Fruit fly (Drosophila melanogaster): ENCODE results near the gene CG43965.
A peak's percentile ranks its signal among the peaks of the same experiment; 100 is the strongest.

Gene CG43965

dm6 chr3L:8700054-8700642, 25.4 kb downstream of the CG43965 start (continued):
- TF ChIP-seq CG6175 (GFP tag; IDR thresholded peaks at IDR 0.05): peak; percentile 59; the same call in 1 of the 3 replicates
- TF ChIP-seq corto (GFP tag; optimal IDR thresholded peaks at IDR 0.05): no peak
- 0 out of 2 replicates have a peak, but pooled peaks have one; percentile 18 for TF ChIP-seq Scr (GFP tag; IDR thresholded peaks at IDR 0.05; ENCODE audit: partially characterized antibody)
- TF ChIP-seq CG2120 (GFP tag; optimal IDR thresholded peaks at IDR 0.05): no peak
- no peak for TF ChIP-seq CoRest (tag; optimal IDR thresholded peaks at IDR 0.05)
- no peak for TF ChIP-seq MBD-R2 (GFP tag; IDR thresholded peaks at IDR 0.05)
- TF ChIP-seq CG10366 (GFP tag; IDR thresholded peaks at IDR 0.05): no peak
- no peak for TF ChIP-seq sisA (GFP tag; IDR thresholded peaks at IDR 0.05)
- TF ChIP-seq CG4707 (GFP tag; optimal IDR thresholded peaks at IDR 0.05): no peak
- TF ChIP-seq CG18476 (GFP tag; optimal IDR thresholded peaks at IDR 0.05): no peak
- no peak for TF ChIP-seq BEAF-32 (GFP tag; optimal IDR thresholded peaks at IDR 0.05)
- TF ChIP-seq CG6689 (GFP tag; IDR thresholded peaks at IDR 0.05): no peak
- TF ChIP-seq kah (GFP tag; optimal IDR thresholded peaks at IDR 0.05): no peak
- TF ChIP-seq chinmo (GFP tag; IDR thresholded peaks at IDR 0.05; ENCODE audit: partially characterized antibody): peak; percentile 43; the same call in 1 of the 4 replicates
- TF ChIP-seq CG43689 (GFP tag; IDR thresholded peaks at IDR 0.05): no peak
- TF ChIP-seq Spps (tag; optimal IDR thresholded peaks at IDR 0.05): no peak
- TF ChIP-seq CG14441 (GFP tag; IDR thresholded peaks at IDR 0.05): no peak
- peak; percentile 2 for TF ChIP-seq PHDP (tag; optimal IDR thresholded peaks at IDR 0.05)
- no peak for TF ChIP-seq Mad (GFP tag; optimal IDR thresholded peaks at IDR 0.05)
- TF ChIP-seq disco-r (GFP tag; optimal IDR thresholded peaks at IDR 0.05): no peak
- TF ChIP-seq peb (GFP tag; IDR thresholded peaks at IDR 0.05): no peak
- peak; percentile 10 for TF ChIP-seq ara (GFP tag; IDR thresholded peaks at IDR 0.05)
- no peak for TF ChIP-seq z (GFP tag; IDR thresholded peaks at IDR 0.05)
- no peak for TF ChIP-seq sima (GFP tag; optimal IDR thresholded peaks at IDR 0.05)
- peak; percentile 43 for TF ChIP-seq CG15479 (GFP tag; optimal IDR thresholded peaks at IDR 0.05)
- TF ChIP-seq stwl (tag; optimal IDR thresholded peaks at IDR 0.05): no peak
- TF ChIP-seq CG15514 (GFP tag; optimal IDR thresholded peaks at IDR 0.05): no peak
- TF ChIP-seq Nf-YB (GFP tag; optimal IDR thresholded peaks at IDR 0.05): no peak
- TF ChIP-seq ap (GFP tag; IDR thresholded peaks at IDR 0.05): no peak
- no peak for TF ChIP-seq CG34422 (GFP tag; IDR thresholded peaks at IDR 0.05)
- no peak for TF ChIP-seq Asciz (GFP tag; optimal IDR thresholded peaks at IDR 0.05)
- no peak for TF ChIP-seq CG12219 (GFP tag; optimal IDR thresholded peaks at IDR 0.05)
- TF ChIP-seq ERR (GFP tag; optimal IDR thresholded peaks at IDR 0.05): no peak
- TF ChIP-seq CG7556 (GFP tag; optimal IDR thresholded peaks at IDR 0.05): no peak
- peak; percentile 44; the same call in 1 of the 3 replicates for TF ChIP-seq vnd (GFP tag; IDR thresholded peaks at IDR 0.05; ENCODE audit: partially characterized antibody)
- TF ChIP-seq NFAT (GFP tag; IDR thresholded peaks at IDR 0.05): peak; percentile 60; the same call in 1 of the 2 replicates
- no peak for TF ChIP-seq run (tag; optimal IDR thresholded peaks at IDR 0.05)
- peak; percentile 90 for TF ChIP-seq exex (tag; optimal IDR thresholded peaks at IDR 0.05)
- peak; percentile 98 for TF ChIP-seq cwo (GFP tag; optimal IDR thresholded peaks at IDR 0.05)

dm6 chr3L:8699612-8700011, 26.0 kb downstream of the CG43965 start:
- TF ChIP-seq tap (tag; optimal IDR thresholded peaks at IDR 0.05): peak; percentile 1
- no peak for TF ChIP-seq unc-4 (GFP tag; IDR thresholded peaks at IDR 0.05; ENCODE audit: partially characterized antibody)
- TF ChIP-seq klu (GFP tag; IDR thresholded peaks at IDR 0.05): no peak
- peak; percentile 86 for TF ChIP-seq grn (GFP tag; optimal IDR thresholded peaks at IDR 0.05)
- 0 out of 3 replicates have a peak, but pooled peaks have one; percentile 11 for TF ChIP-seq Dbx (GFP tag; IDR thresholded peaks at IDR 0.05)
- peak; percentile 15 for TF ChIP-seq CG3407 (GFP tag; optimal IDR thresholded peaks at IDR 0.05)
- TF ChIP-seq CG14014 (GFP tag; IDR thresholded peaks at IDR 0.05): peak; percentile 29; the same call in 1 of the 2 replicates
- peak; percentile 83 for TF ChIP-seq exex (tag; optimal IDR thresholded peaks at IDR 0.05)
- 0 out of 2 replicates have a peak, but pooled peaks have one; percentile 15 for TF ChIP-seq CG1024 (GFP tag; IDR thresholded peaks at IDR 0.05)
- TF ChIP-seq Med (GFP tag): peak; percentile 79
- TF ChIP-seq lmd (GFP tag; IDR thresholded peaks at IDR 0.05): no peak
- peak; percentile 66; the same call in 2 of the 3 replicates for TF ChIP-seq gce (GFP tag; IDR thresholded peaks at IDR 0.05)
- peak; percentile 34 for TF ChIP-seq CG18599 (GFP tag; optimal IDR thresholded peaks at IDR 0.05)
- TF ChIP-seq ara (GFP tag; IDR thresholded peaks at IDR 0.05): 0 out of 2 replicates have a peak, but pooled peaks have one; percentile 24
